Worm (Caenorhabditis elegans): ENCODE results near the gene Y82E9BL.6.

ce11 chrIII:1297604-1298003 is 48.0 kb downstream of the Y82E9BL.6 start, which contains the start of gene fbxa-28:
- TF ChIP-seq ztf-11 (tag; optimal IDR thresholded peaks at IDR 0.05) (no peak), nhr-2 (tag; optimal IDR thresholded peaks at IDR 0.05) (no peak), nhr-237 (tag; optimal IDR thresholded peaks at IDR 0.05) (no peak), nhr-28 (tag; optimal IDR thresholded peaks at IDR 0.05) (no peak)

Data from whole organism, mixed stage, embryonic.